Fruit fly (Drosophila melanogaster) whole organism, embryonic: ENCODE results near the gene yps.

Experiments
- CG11247 ChIP-seq: fragments of 200-800 bp; sonication (Bioruptor generic); IDR thresholded peaks from 2 replicates; pipeline ENCODE4 v1.3.6; 2022; ENCODE audit warnings: missing biosample characterization, missing genetic modification characterization
- CG11560 ChIP-seq: fragments of 200-800 bp; sonication (Bioruptor generic); IDR thresholded peaks from 3 replicates; pipeline ENCODE4 v1.3.6; 2022; ENCODE audit warnings: missing biosample characterization, missing genetic modification characterization
- CG11696 ChIP-seq: fragments of 200-800 bp; sonication (Bioruptor generic); IDR thresholded peaks from 2 replicates; pipeline ENCODE4 v1.3.6; 2022; ENCODE audit warnings: missing biosample characterization, missing genetic modification characterization
- CG11723 ChIP-seq: fragments of 200-800 bp; sonication (Bioruptor generic); optimal IDR thresholded peaks from 2 replicates; lab custom pipeline; 2017; ENCODE audit warnings: missing biosample characterization, mild to moderate bottlenecking, missing genetic modification characterization
- CG1602 ChIP-seq: fragments of 200-800 bp; sonication (Bioruptor generic); optimal IDR thresholded peaks from 3 replicates; lab custom pipeline; 2016; ENCODE audit warnings: missing biosample characterization, missing genetic modification characterization
- CG16779 ChIP-seq: fragments of 200-800 bp; sonication (Bioruptor generic); IDR thresholded peaks from 2 replicates; pipeline ENCODE4 v1.3.6; 2022; ENCODE audit warnings: missing biosample characterization, missing genetic modification characterization
- CG17328 ChIP-seq: fragments of 200-800 bp; sonication (Bioruptor generic); IDR thresholded peaks from 2 replicates; pipeline ENCODE4 v1.3.6; 2022; ENCODE audit warnings: missing biosample characterization, missing genetic modification characterization
- CG17829 ChIP-seq: fragments of 200-800 bp; optimal IDR thresholded peaks from 2 replicates; lab custom pipeline; 2019; ENCODE audit warnings: missing biosample characterization, mild to moderate bottlenecking, missing genetic modification characterization, moderate library complexity
- CG18476 ChIP-seq: fragments of 200-800 bp; sonication (Bioruptor generic); optimal IDR thresholded peaks from 2 replicates; lab custom pipeline; 2016; ENCODE audit warnings: missing biosample characterization, mild to moderate bottlenecking, missing genetic modification characterization
- CG31365 ChIP-seq: fragments of 200-800 bp; sonication (Bioruptor generic); optimal IDR thresholded peaks from 2 replicates; lab custom pipeline; 2018; ENCODE audit warnings: missing biosample characterization, mild to moderate bottlenecking, missing genetic modification characterization
- CG32767 ChIP-seq: fragments of 200-800 bp; sonication (Bioruptor generic); IDR thresholded peaks from 2 replicates; pipeline ENCODE4 v1.3.6; 2022; ENCODE audit warnings: missing biosample characterization, missing genetic modification characterization
- CG3726 ChIP-seq: fragments of 200-800 bp; sonication (Bioruptor generic); IDR thresholded peaks from 3 replicates; pipeline ENCODE4, ENCODE4 v1.3.6; 2022; ENCODE audit warnings: missing biosample characterization, missing genetic modification characterization
- CG4328 ChIP-seq: fragments of 200-800 bp; sonication (Bioruptor generic); optimal IDR thresholded peaks from 3 replicates; lab custom pipeline; 2017; ENCODE audit warnings: missing biosample characterization, missing genetic modification reagents, missing genetic modification characterization
- CG4360 ChIP-seq: fragments of 200-800 bp; sonication (Bioruptor generic); IDR thresholded peaks from 2 replicates; pipeline ENCODE4 v1.3.6; 2022; ENCODE audit warnings: missing biosample characterization, missing genetic modification characterization
- CG4424 ChIP-seq: fragments of 200-800 bp; sonication (Bioruptor generic); optimal IDR thresholded peaks from 3 replicates; lab custom pipeline; 2016; ENCODE audit warnings: missing biosample characterization, missing genetic modification characterization
- CG4707 ChIP-seq: fragments of 200-800 bp; sonication (Bioruptor generic); optimal IDR thresholded peaks from 2 replicates; lab custom pipeline; 2018; ENCODE audit warnings: missing biosample characterization, mild to moderate bottlenecking, missing genetic modification characterization, moderate library complexity
- CG6175 ChIP-seq: fragments of 200-800 bp; sonication (Bioruptor generic); IDR thresholded peaks from 3 replicates; pipeline ENCODE4 v1.3.6; 2022; ENCODE audit warnings: missing biosample characterization, missing genetic modification characterization
- CG6683 ChIP-seq: fragments of 200-800 bp; sonication (Bioruptor generic); optimal IDR thresholded peaks from 2 replicates; lab custom pipeline; 2017; ENCODE audit warnings: missing biosample characterization, mild to moderate bottlenecking, missing genetic modification characterization, missing genetic modification reagents
- CG6765 ChIP-seq: fragments of 200-800 bp; sonication (Bioruptor generic); optimal IDR thresholded peaks from 3 replicates; lab custom pipeline; 2017; ENCODE audit warnings: missing biosample characterization, mild to moderate bottlenecking, missing genetic modification characterization
- CG7556 ChIP-seq: fragments of 200-800 bp; sonication (Bioruptor generic); optimal IDR thresholded peaks from 2 replicates; lab custom pipeline; 2017; ENCODE audit warnings: missing biosample characterization, mild to moderate bottlenecking, missing genetic modification characterization
- CG7786 ChIP-seq: fragments of 200-800 bp; sonication (Bioruptor generic); optimal IDR thresholded peaks from 2 replicates; lab custom pipeline; 2016; ENCODE audit warnings: missing biosample characterization, missing genetic modification characterization
- CG8765 ChIP-seq: fragments of 200-800 bp; sonication (Bioruptor generic); IDR thresholded peaks from 2 replicates; pipeline ENCODE4 v1.3.6; 2022; ENCODE audit warnings: missing biosample characterization, missing genetic modification characterization
- CG9437 ChIP-seq: fragments of 200-800 bp; sonication (Bioruptor generic); optimal IDR thresholded peaks from 2 replicates; lab custom pipeline; 2018; ENCODE audit warnings: missing biosample characterization, mild to moderate bottlenecking, missing genetic modification characterization
- CG9876 ChIP-seq: fragments of 200-800 bp; sonication (Bioruptor generic); optimal IDR thresholded peaks from 2 replicates; lab custom pipeline; 2016; ENCODE audit warnings: missing biosample characterization, missing genetic modification characterization
- D ChIP-seq, 2 experiments: fragments of 200-800 bp in 1 of 2; fragments of >200 bp in 1 of 2; sonication (Bioruptor generic) in 1 of 2; optimal IDR thresholded peaks; 2 replicates in 1 of 2; 3 replicates in 1 of 2; lab custom pipeline; 2017; ENCODE audit warnings: mild to moderate bottlenecking in 1 of 2, missing biosample characterization in 1 of 2, missing genetic modification characterization in 1 of 2, missing genetic modification reagents in 1 of 2
- Deaf1 ChIP-seq: fragments of 200-800 bp; optimal IDR thresholded peaks from 3 replicates; lab custom pipeline; 2019; ENCODE audit warnings: missing biosample characterization, mild to moderate bottlenecking, missing genetic modification characterization, moderate library complexity
- Ets65A ChIP-seq: fragments of 200-800 bp; sonication (Bioruptor generic); peaks from one replicate; lab custom pipeline; 2016; ENCODE audit warnings: missing biosample characterization, missing genetic modification characterization
- Hr3 ChIP-seq: fragments of 200-800 bp; sonication (Bioruptor generic); optimal IDR thresholded peaks from 3 replicates; lab custom pipeline; 2016; ENCODE audit warnings: missing biosample characterization, missing genetic modification characterization
- Hr78 ChIP-seq, 2 experiments: fragments of 200-800 bp in 1 of 2; fragments of >200 bp in 1 of 2; sonication (Bioruptor generic) in 1 of 2; optimal IDR thresholded peaks; 2 replicates each; lab custom pipeline; 2017 to 2019; ENCODE audit warnings: missing biosample characterization in 2 of 2, missing genetic modification characterization in 2 of 2, mild to moderate bottlenecking in 1 of 2, moderate library complexity in 1 of 2
- NfI ChIP-seq: fragments of 200-800 bp; sonication (Bioruptor generic); optimal IDR thresholded peaks from 3 replicates; lab custom pipeline; 2018; ENCODE audit warnings: missing biosample characterization, mild to moderate bottlenecking, missing genetic modification characterization, moderate library complexity
- Pdp1 ChIP-seq, 2 experiments: fragments of 200-800 bp; sonication (Bioruptor generic); optimal IDR thresholded peaks; 3 replicates each; lab custom pipeline; 2016; ENCODE audit warnings: missing biosample characterization in 2 of 2, missing genetic modification characterization in 2 of 2, mild to moderate bottlenecking in 1 of 2, moderate library complexity in 1 of 2
- Poxn ChIP-seq: fragments of 200-800 bp; sonication (Bioruptor generic); IDR thresholded peaks from 2 replicates; pipeline ENCODE4 v1.3.6; 2022; ENCODE audit warnings: missing biosample characterization, missing genetic modification characterization
- Rx ChIP-seq: fragments of 200-800 bp; sonication (Bioruptor generic); IDR thresholded peaks from 2 replicates; pipeline ENCODE4 v1.3.6; 2022; ENCODE audit warnings: missing biosample characterization, missing genetic modification characterization
- ac ChIP-seq: fragments of 200-800 bp; sonication (Bioruptor generic); optimal IDR thresholded peaks from 3 replicates; lab custom pipeline; 2017; ENCODE audit warnings: missing biosample characterization, mild to moderate bottlenecking, missing genetic modification characterization
- aop ChIP-seq: fragments of 200-800 bp; sonication (Bioruptor generic); IDR thresholded peaks from 2 replicates; pipeline ENCODE4 v1.3.6; 2022; ENCODE audit warnings: missing biosample characterization, missing genetic modification characterization
- ara ChIP-seq: fragments of 200-800 bp; sonication (Bioruptor generic); IDR thresholded peaks from 2 replicates; pipeline ENCODE4 v1.3.6; 2022; ENCODE audit warnings: missing biosample characterization, missing genetic modification characterization
- ase ChIP-seq: fragments of 200-800 bp; sonication (Bioruptor generic); IDR thresholded peaks from 3 replicates; pipeline ENCODE4 v1.3.6; 2022; ENCODE audit warnings: missing biosample characterization, missing genetic modification characterization
- bigmax ChIP-seq: fragments of 200-800 bp; sonication (Bioruptor generic); optimal IDR thresholded peaks from 2 replicates; lab custom pipeline; 2018; ENCODE audit warnings: missing biosample characterization, mild to moderate bottlenecking, missing genetic modification characterization
- cato ChIP-seq: fragments of 200-800 bp; sonication (Bioruptor generic); optimal IDR thresholded peaks from 2 replicates; lab custom pipeline; 2016; ENCODE audit warnings: missing biosample characterization, missing genetic modification characterization, borderline replicate concordance
- chif ChIP-seq, 2 experiments: fragments of 200-800 bp; sonication (Bioruptor generic); optimal IDR thresholded peaks; 3 replicates each; lab custom pipeline; 2016; ENCODE audit warnings: missing biosample characterization in 2 of 2, missing genetic modification characterization in 2 of 2
- disco-r ChIP-seq: fragments of 200-800 bp; sonication (Bioruptor generic); optimal IDR thresholded peaks from 2 replicates; lab custom pipeline; 2016; ENCODE audit warnings: missing biosample characterization, missing genetic modification characterization
- gt ChIP-seq: fragments of 200-800 bp; sonication (Bioruptor generic); IDR thresholded peaks from 2 replicates; pipeline ENCODE4 v1.3.6; 2022; ENCODE audit warnings: missing biosample characterization, missing genetic modification characterization
- hth ChIP-seq: fragments of >200 bp; optimal IDR thresholded peaks from 2 replicates; lab custom pipeline; 2017; ENCODE audit warnings: inconsistent platforms
- mam ChIP-seq: fragments of 200-800 bp; sonication (Bioruptor generic); optimal IDR thresholded peaks from 3 replicates; lab custom pipeline; 2016; ENCODE audit warnings: missing biosample characterization, missing genetic modification characterization
- org-1 ChIP-seq: fragments of 200-800 bp; sonication (Bioruptor generic); optimal IDR thresholded peaks from 2 replicates; lab custom pipeline; 2017; ENCODE audit warnings: missing biosample characterization, missing genetic modification characterization
- otp ChIP-seq: fragments of 200-800 bp; sonication (Bioruptor generic); IDR thresholded peaks from 3 replicates; pipeline ENCODE4, ENCODE4 v1.3.6; 2022; ENCODE audit warnings: missing biosample characterization, missing genetic modification characterization
- pros ChIP-seq: fragments of 200-800 bp; sonication (Bioruptor generic); optimal IDR thresholded peaks from 3 replicates; lab custom pipeline; 2019; ENCODE audit warnings: missing biosample characterization, mild to moderate bottlenecking, missing genetic modification characterization, moderate library complexity
- pzg ChIP-seq: fragments of 200-800 bp; sonication (Bioruptor generic); optimal IDR thresholded peaks from 3 replicates; lab custom pipeline; 2018; ENCODE audit warnings: missing biosample characterization, mild to moderate bottlenecking, missing genetic modification characterization, moderate library complexity
- ranshi ChIP-seq: fragments of 200-800 bp; sonication (Bioruptor generic); IDR thresholded peaks from 2 replicates; pipeline ENCODE4 v1.3.6; 2022; ENCODE audit warnings: missing biosample characterization, missing genetic modification characterization
- row ChIP-seq: fragments of 200-800 bp; sonication (Bioruptor generic); IDR thresholded peaks from 3 replicates; pipeline ENCODE4 v1.3.6; 2022; ENCODE audit warnings: missing biosample characterization, missing genetic modification characterization
- slbo ChIP-seq: fragments of 200-800 bp; sonication (Bioruptor generic); IDR thresholded peaks from 2 replicates; pipeline ENCODE4 v1.3.6; 2022; ENCODE audit warnings: missing biosample characterization, missing genetic modification characterization
- slou ChIP-seq: fragments of 200-800 bp; sonication (Bioruptor generic); optimal IDR thresholded peaks from 3 replicates; lab custom pipeline; 2016; ENCODE audit warnings: missing biosample characterization, missing genetic modification characterization
- tin ChIP-seq: fragments of 200-800 bp; sonication (Bioruptor generic); optimal IDR thresholded peaks from 3 replicates; lab custom pipeline; 2016; ENCODE audit warnings: missing biosample characterization, missing genetic modification characterization

yps gene

dm6 chr3L:12101924-12102383 lies 23.0 kb downstream of the yps start (continued):
- no peak for TF ChIP-seq CG32767 (GFP tag; lab: Robert Waterston, UW)
- TF ChIP-seq pros (GFP tag; lab: Kevin White, UChicago): no peak
- TF ChIP-seq otp (GFP tag; lab: Robert Waterston, UW): no peak
- TF ChIP-seq chif (GFP tag; optimal IDR thresholded peaks at IDR 0.05; lab: Kevin White, UChicago): no peak
- TF ChIP-seq CG8765: no peak
- TF ChIP-seq CG6175 (GFP tag; lab: Robert Waterston, UW): no peak
- TF ChIP-seq ase: no peak
- TF ChIP-seq CG9876 (GFP tag; lab: Kevin White, UChicago): no peak
- TF ChIP-seq CG4328: no peak
- no peak for TF ChIP-seq tin
- no peak for TF ChIP-seq slbo (GFP tag; lab: Robert Waterston, UW)
- TF ChIP-seq Hr78 (GFP tag; optimal IDR thresholded peaks at IDR 0.05; lab: Kevin White, UChicago): no peak
- no peak for TF ChIP-seq pzg (GFP tag; lab: Kevin White, UChicago)
- no peak for TF ChIP-seq CG4424 (GFP tag; lab: Kevin White, UChicago)
- TF ChIP-seq row (GFP tag; lab: Robert Waterston, UW): peak; percentile 21; the same call in 1 of the 3 replicates
- TF ChIP-seq CG11696 (GFP tag; lab: Robert Waterston, UW): no peak
- TF ChIP-seq CG9437 (GFP tag; lab: Kevin White, UChicago): no peak
- no peak for TF ChIP-seq gt (GFP tag; lab: Robert Waterston, UW)
- no peak for TF ChIP-seq CG4707 (GFP tag; lab: Kevin White, UChicago)
- TF ChIP-seq CG17829: peak; percentile 50
- no peak for TF ChIP-seq CG6765 (GFP tag; lab: Kevin White, UChicago)
- no peak for TF ChIP-seq Pdp1 (GFP tag; optimal IDR thresholded peaks at IDR 0.05; lab: Kevin White, UChicago)
- no peak for TF ChIP-seq aop (GFP tag; lab: Robert Waterston, UW)
- no peak for TF ChIP-seq Hr3 (GFP tag; lab: Kevin White, UChicago)
- no peak for TF ChIP-seq org-1
- TF ChIP-seq hth: no peak
- TF ChIP-seq CG7556: peak; percentile 32
- TF ChIP-seq slou (GFP tag; lab: Kevin White, UChicago): no peak
- TF ChIP-seq ac (GFP tag; lab: Kevin White, UChicago): no peak
- TF ChIP-seq CG6683: no peak
- TF ChIP-seq CG7786: no peak
- TF ChIP-seq NfI (GFP tag; lab: Kevin White, UChicago): no peak
- no peak for TF ChIP-seq mam
- no peak for TF ChIP-seq CG3726
- TF ChIP-seq Deaf1: no peak
- TF ChIP-seq cato: no peak
- no peak for TF ChIP-seq bigmax (GFP tag; lab: Kevin White, UChicago)
- TF ChIP-seq CG11560 (tag; lab: Robert Waterston, UW): no peak
- no peak for TF ChIP-seq CG18476 (GFP tag; lab: Kevin White, UChicago)
- TF ChIP-seq CG31365 (tag; lab: Kevin White, UChicago): no peak
- no peak for TF ChIP-seq ara (GFP tag; lab: Robert Waterston, UW)
- no peak for TF ChIP-seq Rx (GFP tag; lab: Robert Waterston, UW)
- no peak for TF ChIP-seq Poxn (GFP tag; lab: Robert Waterston, UW)
- peak; percentile 65 for TF ChIP-seq Ets65A (GFP tag; lab: Kevin White, UChicago)
- no peak for TF ChIP-seq disco-r (GFP tag; lab: Kevin White, UChicago)
- TF ChIP-seq CG11247 (GFP tag; lab: Robert Waterston, UW): no peak
- peak; percentile 19 for TF ChIP-seq CG1602 (GFP tag; lab: Kevin White, UChicago)
- TF ChIP-seq CG17328 (GFP tag; lab: Robert Waterston, UW): no peak
- TF ChIP-seq CG11723 (GFP tag; lab: Kevin White, UChicago): no peak
- no peak for TF ChIP-seq ranshi (GFP tag; lab: Robert Waterston, UW)
- TF ChIP-seq D (optimal IDR thresholded peaks at IDR 0.05; lab: Kevin White, UChicago): no peak
- peak; percentile 34 for TF ChIP-seq D (GFP tag; optimal IDR thresholded peaks at IDR 0.05; lab: Kevin White, UChicago)
- TF ChIP-seq CG4360 (GFP tag; lab: Robert Waterston, UW): no peak
- no peak for TF ChIP-seq CG16779 (GFP tag; lab: Robert Waterston, UW)
